Fruit fly (Drosophila melanogaster) whole organism, wandering third instar larva: ENCODE measurements around the gene CG7514.

Source experiments
- Dfd ChIP-seq: fragments of >200 bp; optimal IDR thresholded peaks from 2 replicates; lab custom pipeline; 2017; ENCODE audit warnings: missing biosample characterization, missing genetic modification characterization
- Dif ChIP-seq: fragments of 200-275, 200-300 bp; sonication (Bioruptor generic); optimal IDR thresholded peaks from 2 replicates; lab custom pipeline; 2018; ENCODE audit warnings: missing biosample characterization, missing genetic modification characterization; ENCODE audit not compliant: partially characterized antibody
- HLH106 ChIP-seq: fragments of 200-800 bp; optimal IDR thresholded peaks from 3 replicates; lab custom pipeline; 2019; ENCODE audit warnings: missing biosample characterization, mild to moderate bottlenecking, missing genetic modification characterization, moderate library complexity
- Hr78 ChIP-seq: fragments of >200 bp; optimal IDR thresholded peaks from 2 replicates; lab custom pipeline; 2017; ENCODE audit warnings: missing biosample characterization, missing genetic modification characterization
- Mio ChIP-seq: sonication (Bioruptor generic); optimal IDR thresholded peaks from 2 replicates; lab custom pipeline; 2016; ENCODE audit warnings: missing biosample characterization, missing genetic modification characterization
- Myc ChIP-seq: fragments of >200 bp; optimal IDR thresholded peaks from 2 replicates; lab custom pipeline; 2017
- OdsH ChIP-seq: fragments of 200-800 bp; sonication (Bioruptor generic); optimal IDR thresholded peaks from 2 replicates; lab custom pipeline; 2016; ENCODE audit warnings: missing biosample characterization, mild to moderate bottlenecking, missing genetic modification characterization
- dmrt93B ChIP-seq: fragments of 200-800 bp; sonication (Bioruptor generic); optimal IDR thresholded peaks from 2 replicates; lab custom pipeline; 2018; ENCODE audit warnings: missing biosample characterization, mild to moderate bottlenecking, missing genetic modification characterization
- h ChIP-seq: fragments of 200-800 bp; sonication (Bioruptor generic); optimal IDR thresholded peaks from 3 replicates; lab custom pipeline; 2016; ENCODE audit warnings: missing biosample characterization, mild to moderate bottlenecking, missing genetic modification characterization
- lola ChIP-seq: fragments of >200 bp; optimal IDR thresholded peaks from 2 replicates; lab custom pipeline; 2017; ENCODE audit warnings: missing biosample characterization, missing genetic modification characterization
- pan ChIP-seq: fragments of >200 bp; optimal IDR thresholded peaks from 2 replicates; lab custom pipeline; 2017
- psq ChIP-seq: fragments of 200-800 bp; sonication (Bioruptor generic); optimal IDR thresholded peaks from 3 replicates; lab custom pipeline; 2017; ENCODE audit warnings: missing biosample characterization, mild to moderate bottlenecking, missing genetic modification characterization, moderate library complexity
- tai ChIP-seq: sonication (Bioruptor generic); optimal IDR thresholded peaks from 2 replicates; lab custom pipeline; 2016; ENCODE audit warnings: missing biosample characterization, missing genetic modification characterization
- usp ChIP-seq: fragments of >200 bp; optimal IDR thresholded peaks from 2 replicates; lab custom pipeline; 2017; ENCODE audit warnings: missing biosample characterization, missing genetic modification characterization

- TF ChIP-seq dmrt93B (GFP tag; lab: Kevin White, UChicago) (no peak), lola (no peak), Dif (no peak), Dfd (GFP tag; lab: Kevin White, UChicago) (no peak), usp (GFP tag; lab: Kevin White, UChicago) (no peak), tai (GFP tag; lab: Kevin White, UChicago) (no peak), Mio (no peak), HLH106 (tag; lab: Kevin White, UChicago) (no peak), pan (no peak), Hr78 (no peak), h (GFP tag; lab: Kevin White, UChicago) (no peak), OdsH (no peak), psq (no peak), Myc (lab: Kevin White, UChicago) (no peak)
These were observed 13.4 kb upstream of the CG7514 start for dm6 chr3L:4702003-4702402.
